Worm (Caenorhabditis elegans) whole organism, early embryonic: ENCODE measurements around the gene Y32B12C.1.
"Not testable (repeated sequence)": the region's sequence is repeated elsewhere in the genome, so short reads cannot be mapped to it uniquely, and the experiment has no call there.

Experiments
- aly-1 ChIP-seq: sonication (generic microtip); optimal IDR thresholded peaks from 2 replicates; lab custom pipeline; 2016; ENCODE audit warnings: missing genetic modification characterization, missing compliant biosample characterization
- pes-1 ChIP-seq: fragments of 200-800 bp; sonication (Bioruptor generic); IDR thresholded peaks from 2 replicates; pipeline ENCODE4 v1.3.6; 2022; ENCODE audit warnings: missing genetic modification reagents, missing genetic modification characterization, missing compliant biosample characterization
- tbx-37 ChIP-seq: fragments of 200-800 bp; sonication (Bioruptor generic); conservative IDR thresholded peaks from 2 replicates; pipeline ENCODE4 v1.3.6; 2022; ENCODE audit warnings: missing genetic modification reagents, missing genetic modification characterization, missing compliant biosample characterization

The Y32B12C.1 gene

ce11 chrV:16654242-16654641 is 47.8 kb downstream of the Y32B12C.1 start, which contains the start of gene W06G6.15:
Gene W06G6.15, plus strand, starts transcription at chrV:16654542.
- not testable (repeated sequence) for TF ChIP-seq tbx-37 (GFP tag; lab: Robert Waterston, UW); pes-1; aly-1 (tag; lab: Kevin White, UChicago)
